Fruit fly (Drosophila melanogaster) whole organism, embryonic: ENCODE measurements around the gene T48.

Experiments
- Atf3 ChIP-seq: fragments of 200-800 bp; sonication (Bioruptor generic); optimal IDR thresholded peaks from 3 replicates; lab custom pipeline; 2016; ENCODE audit warnings: missing biosample characterization, missing genetic modification characterization
- B-H1 ChIP-seq: fragments of 200-800 bp; sonication (Bioruptor generic); IDR thresholded peaks from 3 replicates; pipeline ENCODE4 v1.3.6; 2022; ENCODE audit warnings: missing biosample characterization, missing genetic modification characterization
- CG1024 ChIP-seq: fragments of 200-800 bp; sonication (Bioruptor generic); IDR thresholded peaks from 2 replicates; pipeline ENCODE4 v1.3.6; 2022; ENCODE audit warnings: missing biosample characterization, missing genetic modification characterization
- CG14860 ChIP-seq: fragments of 200-800 bp; sonication (Bioruptor generic); IDR thresholded peaks from 3 replicates; pipeline ENCODE4 v1.3.6; 2022; ENCODE audit warnings: missing biosample characterization, missing genetic modification characterization; ENCODE audit not compliant: partially characterized antibody
- CG17802 ChIP-seq: fragments of 200-800 bp; sonication (Bioruptor generic); optimal IDR thresholded peaks from 2 replicates; lab custom pipeline; 2018; ENCODE audit warnings: missing biosample characterization, mild to moderate bottlenecking, missing genetic modification characterization, moderate library complexity
- CG17829 ChIP-seq: fragments of 200-800 bp; optimal IDR thresholded peaks from 2 replicates; lab custom pipeline; 2019; ENCODE audit warnings: missing biosample characterization, mild to moderate bottlenecking, missing genetic modification characterization, moderate library complexity
- CG18476 ChIP-seq: fragments of 200-800 bp; sonication (Bioruptor generic); optimal IDR thresholded peaks from 2 replicates; lab custom pipeline; 2016; ENCODE audit warnings: missing biosample characterization, mild to moderate bottlenecking, missing genetic modification characterization
- CG2116 ChIP-seq: fragments of 200-800 bp; sonication (Bioruptor generic); optimal IDR thresholded peaks from 3 replicates; lab custom pipeline; 2018; ENCODE audit warnings: missing biosample characterization, mild to moderate bottlenecking, missing genetic modification characterization
- CG3065 ChIP-seq: fragments of 200-800 bp; sonication (Bioruptor generic); optimal IDR thresholded peaks from 2 replicates; lab custom pipeline; 2016; ENCODE audit warnings: missing biosample characterization, missing genetic modification characterization
- CG31365 ChIP-seq: fragments of 200-800 bp; sonication (Bioruptor generic); optimal IDR thresholded peaks from 2 replicates; lab custom pipeline; 2018; ENCODE audit warnings: missing biosample characterization, mild to moderate bottlenecking, missing genetic modification characterization
- CG34224 ChIP-seq: fragments of 200-800 bp; sonication (Bioruptor generic); IDR thresholded peaks from 3 replicates; pipeline ENCODE4 v1.3.6; 2022; ENCODE audit warnings: missing biosample characterization, missing genetic modification characterization; ENCODE audit not compliant: partially characterized antibody
- CG43689 ChIP-seq: fragments of 200-800 bp; sonication (Bioruptor generic); IDR thresholded peaks from 2 replicates; pipeline ENCODE4 v1.3.6; 2022; ENCODE audit warnings: missing biosample characterization, missing genetic modification characterization
- CG5180 ChIP-seq: fragments of 200-800 bp; sonication (Bioruptor generic); optimal IDR thresholded peaks from 3 replicates; lab custom pipeline; 2017; ENCODE audit warnings: missing biosample characterization, missing genetic modification characterization, mild to moderate bottlenecking, moderate library complexity, missing genetic modification reagents
- CG6272 ChIP-seq: fragments of 200-800 bp; sonication (Bioruptor generic); IDR thresholded peaks from 2 replicates; pipeline ENCODE4 v1.3.6; 2022; ENCODE audit warnings: missing biosample characterization, missing genetic modification characterization
- CG7786 ChIP-seq: fragments of 200-800 bp; sonication (Bioruptor generic); optimal IDR thresholded peaks from 2 replicates; lab custom pipeline; 2016; ENCODE audit warnings: missing biosample characterization, missing genetic modification characterization
- Camta ChIP-seq: fragments of 200-800 bp; sonication (Bioruptor generic); optimal IDR thresholded peaks from 2 replicates; lab custom pipeline; 2016; ENCODE audit warnings: missing biosample characterization, missing genetic modification characterization
- Ets65A ChIP-seq: fragments of 200-800 bp; sonication (Bioruptor generic); peaks from one replicate; lab custom pipeline; 2016; ENCODE audit warnings: missing biosample characterization, missing genetic modification characterization
- GATAe ChIP-seq: fragments of 200-800 bp; sonication (Bioruptor generic); conservative IDR thresholded peaks from 2 replicates; pipeline ENCODE4 v1.3.6; 2022; ENCODE audit warnings: missing biosample characterization, missing genetic modification characterization
- H2.0 ChIP-seq: fragments of 200-800 bp; sonication (Bioruptor generic); IDR thresholded peaks from 2 replicates; pipeline ENCODE4 v1.3.6; 2022; ENCODE audit warnings: missing biosample characterization, missing genetic modification characterization
- HLH54F ChIP-seq: fragments of 200-800 bp; sonication (Bioruptor generic); optimal IDR thresholded peaks from 3 replicates; lab custom pipeline; 2016; ENCODE audit warnings: missing biosample characterization, missing genetic modification characterization
- Hand ChIP-seq: fragments of 200-800 bp; sonication (Bioruptor generic); optimal IDR thresholded peaks from 2 replicates; lab custom pipeline; 2017; ENCODE audit warnings: mild to moderate bottlenecking, missing biosample characterization, missing genetic modification reagents, missing genetic modification characterization
- Hr39 ChIP-seq: fragments of >200 bp; optimal IDR thresholded peaks from 2 replicates; lab custom pipeline; 2017
- Jarid2 ChIP-seq: fragments of 200-800 bp; sonication (Bioruptor generic); optimal IDR thresholded peaks from 3 replicates; lab custom pipeline; 2017; ENCODE audit warnings: mild to moderate bottlenecking, missing biosample characterization, missing genetic modification reagents, missing genetic modification characterization
- Lpt ChIP-seq: fragments of >200 bp; optimal IDR thresholded peaks from 2 replicates; lab custom pipeline; 2018; ENCODE audit warnings: missing biosample characterization, missing genetic modification characterization
- Mad ChIP-seq: fragments of 200-800 bp; sonication (Bioruptor generic); optimal IDR thresholded peaks from 2 replicates; lab custom pipeline; 2016; ENCODE audit warnings: missing biosample characterization, missing genetic modification characterization
- NC2β ChIP-seq: fragments of 200-800 bp; sonication (Bioruptor generic); optimal IDR thresholded peaks from 2 replicates; lab custom pipeline; 2016; ENCODE audit warnings: missing biosample characterization, missing genetic modification characterization
- Nf-YA ChIP-seq: fragments of 200-800 bp; sonication (Bioruptor generic); IDR thresholded peaks from 2 replicates; pipeline ENCODE4 v1.3.6; 2022; ENCODE audit warnings: missing biosample characterization, missing genetic modification characterization
- Taf1 ChIP-seq: fragments of 200-800 bp; sonication (Bioruptor generic); IDR thresholded peaks from 2 replicates; pipeline ENCODE4 v1.3.6; 2022; ENCODE audit warnings: missing biosample characterization, missing genetic modification characterization
- Trl ChIP-seq, 3 experiments: fragments of >200 bp in 2 of 3; fragments of 200-800 bp in 1 of 3; sonication (Bioruptor generic) in 1 of 3; optimal IDR thresholded peaks; 2 replicates in 1 of 3; 3 replicates in 2 of 3; lab custom pipeline; 2016 to 2017; ENCODE audit warnings: missing biosample characterization in 1 of 3, missing genetic modification characterization in 1 of 3
- Xrp1 ChIP-seq: fragments of 200-800 bp; sonication (Bioruptor generic); IDR thresholded peaks from 2 replicates; pipeline ENCODE4 v1.3.6; 2022; ENCODE audit warnings: missing biosample characterization, missing genetic modification characterization
- az2 ChIP-seq: fragments of 200-800 bp; sonication (Bioruptor generic); optimal IDR thresholded peaks from 3 replicates; lab custom pipeline; 2016; ENCODE audit warnings: missing biosample characterization, missing genetic modification characterization
- bbx ChIP-seq: fragments of 200-800 bp; sonication (Bioruptor generic); IDR thresholded peaks from 2 replicates; pipeline ENCODE4 v1.3.6; 2022; ENCODE audit warnings: missing biosample characterization, missing genetic modification characterization; ENCODE audit not compliant: partially characterized antibody
- br ChIP-seq: fragments of >200 bp; optimal IDR thresholded peaks from 2 replicates; lab custom pipeline; 2017
- cato ChIP-seq: fragments of 200-800 bp; sonication (Bioruptor generic); optimal IDR thresholded peaks from 2 replicates; lab custom pipeline; 2016; ENCODE audit warnings: missing biosample characterization, missing genetic modification characterization, borderline replicate concordance
- chif ChIP-seq, 2 experiments: fragments of 200-800 bp; sonication (Bioruptor generic); optimal IDR thresholded peaks; 3 replicates each; lab custom pipeline; 2016; ENCODE audit warnings: missing biosample characterization in 2 of 2, missing genetic modification characterization in 2 of 2
- crol ChIP-seq: fragments of 200-800 bp; sonication (Bioruptor generic); IDR thresholded peaks from 2 replicates; pipeline ENCODE4 v1.3.6; 2022; ENCODE audit warnings: missing biosample characterization, missing genetic modification characterization
- hkb ChIP-seq, 2 experiments: fragments of 200-800 bp in 1 of 2; fragments of >200 bp in 1 of 2; sonication (Bioruptor generic) in 1 of 2; IDR thresholded peaks in 1 of 2; optimal IDR thresholded peaks in 1 of 2; 2 replicates each; pipeline versions ENCODE4 v1.3.6 to Lab custom; 2017 to 2022; ENCODE audit warnings: missing biosample characterization in 1 of 2, missing genetic modification characterization in 1 of 2
- ind ChIP-seq: fragments of 200-800 bp; sonication (Bioruptor generic); optimal IDR thresholded peaks from 3 replicates; lab custom pipeline; 2016; ENCODE audit warnings: missing biosample characterization, missing genetic modification characterization
- inv ChIP-seq: fragments of 200-800 bp; sonication (Bioruptor generic); IDR thresholded peaks from 2 replicates; pipeline ENCODE4 v1.3.6; 2022; ENCODE audit warnings: missing biosample characterization, missing genetic modification characterization; ENCODE audit not compliant: partially characterized antibody
- nom ChIP-seq: fragments of 200-800 bp; sonication (Bioruptor generic); optimal IDR thresholded peaks from 2 replicates; lab custom pipeline; 2017; ENCODE audit warnings: missing biosample characterization, missing genetic modification characterization, mild to moderate bottlenecking, moderate library complexity, missing genetic modification reagents
- pan ChIP-seq, 4 experiments: fragments of >200 bp in 3 of 4; fragments of 200-800 bp in 1 of 4; sonication (Bioruptor generic) in 1 of 4; optimal IDR thresholded peaks in 3 of 4; IDR thresholded peaks in 1 of 4; 2 replicates each; pipeline versions ENCODE4 v1.3.6 to Lab custom; 2017 to 2022; ENCODE audit warnings: missing biosample characterization in 2 of 4, missing genetic modification characterization in 2 of 4, mixed read lengths in 1 of 4
- pho ChIP-seq: fragments of 200-800 bp; sonication (Bioruptor generic); optimal IDR thresholded peaks from 2 replicates; lab custom pipeline; 2016; ENCODE audit warnings: missing biosample characterization, missing genetic modification characterization
- pita ChIP-seq: fragments of 200-800 bp; sonication (Bioruptor generic); optimal IDR thresholded peaks from 2 replicates; lab custom pipeline; 2017; ENCODE audit warnings: missing biosample characterization, mild to moderate bottlenecking, missing genetic modification characterization
- slou ChIP-seq: fragments of 200-800 bp; sonication (Bioruptor generic); optimal IDR thresholded peaks from 3 replicates; lab custom pipeline; 2016; ENCODE audit warnings: missing biosample characterization, missing genetic modification characterization
- slp2 ChIP-seq: fragments of 200-800 bp; sonication (Bioruptor generic); optimal IDR thresholded peaks from 2 replicates; lab custom pipeline; 2016; ENCODE audit warnings: missing biosample characterization, missing genetic modification characterization
- so ChIP-seq: fragments of 200-800 bp; sonication (Bioruptor generic); IDR thresholded peaks from 3 replicates; pipeline ENCODE4 v1.3.6; 2022; ENCODE audit warnings: missing biosample characterization, missing genetic modification characterization
- sr ChIP-seq: fragments of 200-800 bp; sonication (Bioruptor generic); IDR thresholded peaks from 3 replicates; pipeline ENCODE4 v1.3.6; 2022; ENCODE audit warnings: missing biosample characterization, missing genetic modification characterization
- vfl ChIP-seq: fragments of 200-800 bp; sonication (Bioruptor generic); optimal IDR thresholded peaks from 2 replicates; lab custom pipeline; 2016; ENCODE audit warnings: missing biosample characterization, missing genetic modification characterization
- vnd ChIP-seq: fragments of 200-800 bp; sonication (Bioruptor generic); IDR thresholded peaks from 3 replicates; pipeline ENCODE4 v1.3.6; 2022; ENCODE audit warnings: missing biosample characterization, missing genetic modification characterization; ENCODE audit not compliant: partially characterized antibody

The T48 gene

dm6 chr3R:26906711-26907510 is 25.4 kb downstream of the T48 start (continued):
- TF ChIP-seq nom (GFP tag; lab: Kevin White, UChicago) = no peak
- TF ChIP-seq NC2β (GFP tag; lab: Kevin White, UChicago) = no peak
- no peak for TF ChIP-seq CG1024 (GFP tag; lab: Robert Waterston, UW)
- no peak for TF ChIP-seq Xrp1
- no peak for TF ChIP-seq CG43689
- TF ChIP-seq hkb (optimal IDR thresholded peaks at IDR 0.05; lab: Kevin White, UChicago) = no peak
- TF ChIP-seq hkb (GFP tag; IDR thresholded peaks at IDR 0.05; lab: Robert Waterston, UW) = no peak
- TF ChIP-seq H2.0 (GFP tag; lab: Robert Waterston, UW) = no peak
- TF ChIP-seq Hand = no peak
- TF ChIP-seq slp2 (GFP tag; lab: Kevin White, UChicago) = no peak
- TF ChIP-seq cato (GFP tag; lab: Kevin White, UChicago) = no peak
- no peak for TF ChIP-seq CG5180 (GFP tag; lab: Kevin White, UChicago)
- TF ChIP-seq Nf-YA (GFP tag; lab: Robert Waterston, UW) = no peak
- TF ChIP-seq br (lab: Kevin White, UChicago) = no peak
- no peak for TF ChIP-seq CG7786 (GFP tag; lab: Kevin White, UChicago)
- TF ChIP-seq GATAe (GFP tag; lab: Robert Waterston, UW) = no peak
- TF ChIP-seq CG14860 (GFP tag; lab: Robert Waterston, UW) = 0 out of 3 replicates have a peak, but pooled peaks have one; percentile 10
- TF ChIP-seq vfl (GFP tag; lab: Kevin White, UChicago) = no peak
- TF ChIP-seq pita = no peak
- no peak for TF ChIP-seq B-H1 (GFP tag; lab: Robert Waterston, UW)
- TF ChIP-seq CG31365 (tag; lab: Kevin White, UChicago) = no peak
- TF ChIP-seq Atf3 (GFP tag; lab: Kevin White, UChicago) = no peak
- TF ChIP-seq Mad (GFP tag; lab: Kevin White, UChicago) = no peak
- TF ChIP-seq sr = no peak
- TF ChIP-seq CG3065 = no peak
- no peak for TF ChIP-seq pho
- no peak for TF ChIP-seq inv (GFP tag; lab: Robert Waterston, UW)
- TF ChIP-seq so (GFP tag; lab: Robert Waterston, UW) = no peak
- no peak for TF ChIP-seq vnd
- no peak for TF ChIP-seq Lpt
- TF ChIP-seq slou (GFP tag; lab: Kevin White, UChicago) = no peak
- no peak for TF ChIP-seq chif (GFP tag; optimal IDR thresholded peaks at IDR 0.05; lab: Kevin White, UChicago)
- no peak for TF ChIP-seq bbx (GFP tag; lab: Robert Waterston, UW)
- no peak for TF ChIP-seq Hr39 (lab: Kevin White, UChicago)
- no peak for TF ChIP-seq Camta (GFP tag; lab: Kevin White, UChicago)
- TF ChIP-seq CG17802 (tag; lab: Kevin White, UChicago) = no peak
- TF ChIP-seq CG18476 (GFP tag; lab: Kevin White, UChicago) = no peak
- TF ChIP-seq az2 (GFP tag; lab: Kevin White, UChicago) = no peak
- no peak for TF ChIP-seq CG6272
- TF ChIP-seq pan (optimal IDR thresholded peaks at IDR 0.05; lab: Kevin White, UChicago) = no peak
- TF ChIP-seq pan (GFP tag; optimal IDR thresholded peaks at IDR 0.05 in 1 of 2, IDR thresholded peaks at IDR 0.05 in 1 of 2) = peak in 1 of 2 experiments; percentile 47
- TF ChIP-seq CG17829 (tag; lab: Kevin White, UChicago) = no peak
- TF ChIP-seq CG34224 (GFP tag; lab: Robert Waterston, UW) = no peak
- no peak for TF ChIP-seq ind
- no peak for TF ChIP-seq Trl (optimal IDR thresholded peaks at IDR 0.05; lab: Kevin White, UChicago)
- TF ChIP-seq Trl (GFP tag; optimal IDR thresholded peaks at IDR 0.05; lab: Kevin White, UChicago) = no peak
- TF ChIP-seq Taf1 (GFP tag; lab: Robert Waterston, UW) = no peak
- TF ChIP-seq HLH54F (GFP tag; lab: Kevin White, UChicago) = peak; percentile 11
- TF ChIP-seq crol (GFP tag; lab: Robert Waterston, UW) = no peak; the same call in 1 of the 2 replicates
- no peak for TF ChIP-seq CG2116
- TF ChIP-seq Jarid2 (GFP tag; lab: Kevin White, UChicago) = no peak
- peak; percentile 45 for TF ChIP-seq Ets65A (GFP tag; lab: Kevin White, UChicago)
